Fruit fly (Drosophila melanogaster): ENCODE results near the gene ATPsynE.

ATPsynE gene

DNA sequence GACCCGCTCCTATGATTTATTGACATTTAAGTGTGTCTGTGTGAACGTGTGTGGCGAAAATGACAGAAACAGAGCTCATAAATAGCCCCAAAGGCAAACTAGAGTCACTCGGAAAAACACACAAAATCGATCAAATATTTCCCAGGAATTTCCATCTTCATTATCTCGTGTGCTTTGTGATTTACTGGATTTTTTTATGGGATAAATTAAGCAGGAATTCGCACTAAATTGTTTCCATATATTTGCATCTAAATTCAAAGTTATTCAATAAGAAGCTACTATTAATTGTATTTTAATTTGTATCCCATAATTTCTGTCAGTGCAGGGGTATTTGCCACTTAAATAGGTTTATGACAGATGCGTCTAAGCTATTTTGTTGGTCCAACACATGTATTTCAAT, 6.0 kb downstream of the ATPsynE start (continued):
- TF ChIP-seq dimm (GFP tag; IDR thresholded peaks at IDR 0.05) (no peak), dysf (GFP tag; IDR thresholded peaks at IDR 0.05) (no peak), CG10366 (GFP tag; IDR thresholded peaks at IDR 0.05) (no peak), Drgx (GFP tag; IDR thresholded peaks at IDR 0.05) (no peak), CG5180 (GFP tag; optimal IDR thresholded peaks at IDR 0.05) (no peak), sima (GFP tag; optimal IDR thresholded peaks at IDR 0.05) (no peak), CG32772 (GFP tag; IDR thresholded peaks at IDR 0.05) (peak; percentile 43; the same call in 1 of the 2 replicates), CG15479 (GFP tag; optimal IDR thresholded peaks at IDR 0.05) (no peak), Gug (GFP tag; IDR thresholded peaks at IDR 0.05) (0 out of 4 replicates have a peak, but pooled peaks have one; percentile 7), Abd-B (GFP tag; optimal IDR thresholded peaks at IDR 0.05) (peak; percentile 3), sob (GFP tag; IDR thresholded peaks at IDR 0.05) (no peak), CG34376 (GFP tag; optimal IDR thresholded peaks at IDR 0.05) (no peak), twi (tag; optimal IDR thresholded peaks at IDR 0.05) (peak; percentile 5), Mes4 (GFP tag; optimal IDR thresholded peaks at IDR 0.05) (no peak), pita (GFP tag; optimal IDR thresholded peaks at IDR 0.05) (no peak), CG4360 (GFP tag; IDR thresholded peaks at IDR 0.05) (no peak), esg (GFP tag; conservative IDR thresholded peaks at IDR 0.05) (peak; percentile 22; the same call in 1 of the 2 replicates), CG15011 (GFP tag; optimal IDR thresholded peaks at IDR 0.05) (peak; percentile 7), CG14667 (GFP tag; IDR thresholded peaks at IDR 0.05) (no peak), CG10209 (GFP tag; optimal IDR thresholded peaks at IDR 0.05) (no peak), abd-A (tag; optimal IDR thresholded peaks at IDR 0.05) (no peak), hkb (optimal IDR thresholded peaks at IDR 0.05) (no peak), hkb (GFP tag; IDR thresholded peaks at IDR 0.05) (0 out of 2 replicates have a peak, but pooled peaks have one; percentile 16), CG15696 (tag; optimal IDR thresholded peaks at IDR 0.05) (no peak), maf-S (GFP tag; optimal IDR thresholded peaks at IDR 0.05) (no peak), CG1832 (GFP tag; optimal IDR thresholded peaks at IDR 0.05) (no peak), CG32532 (GFP tag; IDR thresholded peaks at IDR 0.05) (no peak), shn (GFP tag; optimal IDR thresholded peaks at IDR 0.05) (no peak), CG12769 (tag; optimal IDR thresholded peaks at IDR 0.05) (no peak), Antp (GFP tag; optimal IDR thresholded peaks at IDR 0.05) (no peak), CG18011 (GFP tag; optimal IDR thresholded peaks at IDR 0.05) (no peak), cad (GFP tag; optimal IDR thresholded peaks at IDR 0.05) (no peak), CG10565 (GFP tag; optimal IDR thresholded peaks at IDR 0.05) (no peak), tin (GFP tag; optimal IDR thresholded peaks at IDR 0.05) (no peak), Hmr (GFP tag; optimal IDR thresholded peaks at IDR 0.05) (no peak), Hr39 (optimal IDR thresholded peaks at IDR 0.05) (no peak), CG11695 (GFP tag; IDR thresholded peaks at IDR 0.05) (no peak), hbn (GFP tag; IDR thresholded peaks at IDR 0.05; ENCODE audit: partially characterized antibody) (no peak), trem (tag; optimal IDR thresholded peaks at IDR 0.05) (no peak), CG8388 (GFP tag; optimal IDR thresholded peaks at IDR 0.05) (peak; percentile 13), CG10959 (GFP tag; IDR thresholded peaks at IDR 0.05) (no peak), CG10267 (tag; optimal IDR thresholded peaks at IDR 0.05) (peak; percentile 2), CG14441 (GFP tag; IDR thresholded peaks at IDR 0.05) (no peak), CG4730 (GFP tag; IDR thresholded peaks at IDR 0.05) (no peak), Blimp-1 (GFP tag; optimal IDR thresholded peaks at IDR 0.05) (no peak), h (optimal IDR thresholded peaks at IDR 0.05) (no peak), Sox100B (GFP tag; optimal IDR thresholded peaks at IDR 0.05) (peak; percentile 0), CG14710 (tag; optimal IDR thresholded peaks at IDR 0.05) (peak; percentile 13), crol (GFP tag; IDR thresholded peaks at IDR 0.05) (no peak), CG16779 (GFP tag; IDR thresholded peaks at IDR 0.05) (no peak)
